Fruit fly (Drosophila melanogaster) whole organism, prepupa: Measurements from ENCODE around the gene Pex19.

Experiments
- CG34406 ChIP-seq: fragments of 200-800 bp; sonication (Bioruptor generic); optimal IDR thresholded peaks from 3 replicates; lab custom pipeline; 2016; ENCODE audit warnings: missing biosample characterization, missing genetic modification characterization
- CG6808 ChIP-seq: fragments of 200-800 bp; sonication (Bioruptor generic); optimal IDR thresholded peaks from 3 replicates; lab custom pipeline; 2017; ENCODE audit warnings: missing biosample characterization, missing genetic modification characterization, mild to moderate bottlenecking, moderate library complexity, missing genetic modification reagents
- CG7368 ChIP-seq: fragments of 200-800 bp; sonication (Bioruptor generic); optimal IDR thresholded peaks from 3 replicates; lab custom pipeline; 2016; ENCODE audit warnings: missing biosample characterization, missing genetic modification characterization
- CG8632 ChIP-seq: fragments of 200-800 bp; sonication (Bioruptor generic); optimal IDR thresholded peaks from 3 replicates; lab custom pipeline; 2016; ENCODE audit warnings: missing biosample characterization, missing genetic modification characterization
- Gug ChIP-seq: fragments of 200-800 bp; sonication (Bioruptor generic); IDR thresholded peaks from 2 replicates; pipeline ENCODE4 v1.3.6; 2022; ENCODE audit warnings: missing biosample characterization, missing genetic modification characterization
- Hr39 ChIP-seq: fragments of 200-800 bp; sonication (Bioruptor generic); optimal IDR thresholded peaks from 2 replicates; lab custom pipeline; 2016; ENCODE audit warnings: missing biosample characterization, missing genetic modification characterization
- Met ChIP-seq: fragments of 200-800 bp; sonication (Bioruptor generic); optimal IDR thresholded peaks from 3 replicates; lab custom pipeline; 2016; ENCODE audit warnings: missing biosample characterization, missing genetic modification characterization
- OdsH ChIP-seq: fragments of 200-800 bp; sonication (Bioruptor generic); optimal IDR thresholded peaks from 3 replicates; lab custom pipeline; 2016; ENCODE audit warnings: missing biosample characterization, missing genetic modification characterization
- Sox102F ChIP-seq: fragments of 200-800 bp; sonication (Bioruptor generic); optimal IDR thresholded peaks from 2 replicates; lab custom pipeline; 2016; ENCODE audit warnings: missing biosample characterization, mild to moderate bottlenecking, missing genetic modification characterization
- Sox14 ChIP-seq: fragments of 200-800 bp; sonication (Bioruptor generic); optimal IDR thresholded peaks from 3 replicates; lab custom pipeline; 2016; ENCODE audit warnings: missing biosample characterization, missing genetic modification characterization
- acj6 ChIP-seq: fragments of 200-800 bp; sonication (Bioruptor generic); optimal IDR thresholded peaks from 3 replicates; lab custom pipeline; 2016; ENCODE audit warnings: missing biosample characterization, missing genetic modification characterization

DNA sequence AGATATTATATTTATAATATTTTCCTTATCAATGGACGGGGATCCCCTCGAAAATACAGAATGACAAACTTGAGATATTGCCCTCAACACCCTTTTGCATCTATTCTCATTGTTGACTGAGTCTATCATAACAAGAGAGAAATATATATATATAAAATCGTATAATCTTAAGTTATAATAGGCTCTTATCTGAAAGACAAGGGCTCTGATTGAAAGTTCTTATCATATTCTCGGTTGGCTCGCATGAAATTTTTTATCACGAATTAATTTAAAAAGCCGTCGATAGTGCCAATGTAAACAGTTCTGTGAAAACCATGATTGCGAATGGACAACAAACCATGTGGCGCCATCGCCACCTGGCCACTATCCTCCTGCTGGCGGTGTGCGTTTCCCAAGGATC is 19.2 kb downstream of the Pex19 start, which contains the start of gene Phae2:
- TF ChIP-seq Gug (GFP tag; lab: Robert Waterston, UW) = no peak
- TF ChIP-seq CG8632 (GFP tag; lab: Kevin White, UChicago) = no peak
- TF ChIP-seq OdsH = no peak
- no peak for TF ChIP-seq CG6808 (GFP tag; lab: Kevin White, UChicago)
- no peak for TF ChIP-seq Hr39 (GFP tag; lab: Kevin White, UChicago)
- TF ChIP-seq Sox102F = no peak
- TF ChIP-seq CG34406 (GFP tag; lab: Kevin White, UChicago) = no peak
- no peak for TF ChIP-seq acj6 (GFP tag; lab: Kevin White, UChicago)
- no peak for TF ChIP-seq Sox14
- no peak for TF ChIP-seq Met
- no peak for TF ChIP-seq CG7368
